Fruit fly (Drosophila melanogaster): ENCODE data around the gene Sry-alpha.

DNA sequence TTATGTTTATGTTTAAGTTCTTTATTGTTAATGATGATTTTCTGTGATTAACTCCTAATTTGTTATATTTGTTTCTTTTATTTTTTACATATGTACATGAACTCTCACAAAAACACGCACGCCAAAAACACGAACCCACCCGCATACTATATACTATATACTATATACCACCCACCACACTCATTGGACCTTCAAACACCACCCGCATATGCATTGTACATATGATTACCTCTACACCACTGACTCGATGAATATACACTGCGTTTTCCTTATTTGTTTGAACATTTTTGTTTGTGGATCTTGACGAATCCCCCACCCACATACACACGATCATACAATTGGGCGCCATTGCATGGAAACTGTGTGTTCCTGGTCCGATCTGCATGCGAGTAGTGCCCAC, 7.2 kb upstream of the Sry-alpha start:
- TF ChIP-seq CTCF (optimal IDR thresholded peaks at IDR 0.05) (no peak), CG8478 (optimal IDR thresholded peaks at IDR 0.05) (no peak)
